Fruit fly (Drosophila melanogaster): ENCODE results near the gene Sh3beta.
A peak's percentile ranks its signal among the peaks of the same experiment; 100 is the strongest.

Gene Sh3beta

DNA sequence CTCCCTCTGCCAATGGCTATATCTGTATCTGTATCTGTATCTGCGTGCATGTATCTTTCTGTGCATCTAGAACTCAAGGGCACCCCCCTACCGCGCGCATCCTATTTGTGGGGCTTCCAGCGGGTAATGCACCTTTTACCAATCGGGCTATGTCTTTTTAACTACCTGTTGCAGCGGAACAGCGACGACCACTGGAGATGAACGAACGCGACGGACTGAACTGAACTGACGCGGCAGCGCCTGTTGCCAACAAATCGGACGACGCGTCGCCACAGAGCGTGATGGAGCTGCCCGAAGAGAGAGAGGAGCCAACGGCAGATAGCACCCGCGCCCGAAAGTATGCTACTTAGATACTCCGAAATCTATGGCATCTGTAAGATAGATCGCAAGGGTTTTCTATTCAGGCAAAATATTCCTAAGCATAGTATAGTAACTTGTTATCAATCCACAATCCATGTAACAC lies 24.1 kb downstream of the Sh3beta start, which contains the start of gene Cln7 (continued):
- TF ChIP-seq Dref (GFP tag; IDR thresholded peaks at IDR 0.05) (peak; percentile 19; the same call in 1 of the 2 replicates), CG2199 (GFP tag; IDR thresholded peaks at IDR 0.05) (peak; percentile 84; the same call in 2 of the 3 replicates), Gug (GFP tag; IDR thresholded peaks at IDR 0.05) (no peak), Taf1 (GFP tag; IDR thresholded peaks at IDR 0.05) (no peak), gsb-n (tag; optimal IDR thresholded peaks at IDR 0.05) (peak; percentile 23), bbx (GFP tag; IDR thresholded peaks at IDR 0.05; ENCODE audit: partially characterized antibody) (peak; percentile 62), CG10543 (GFP tag; optimal IDR thresholded peaks at IDR 0.05) (peak; percentile 56), CG15011 (GFP tag; optimal IDR thresholded peaks at IDR 0.05) (no peak), CG13296 (GFP tag; optimal IDR thresholded peaks at IDR 0.05) (peak; percentile 66), lbe (GFP tag; optimal IDR thresholded peaks at IDR 0.05) (peak; percentile 59), ttk (GFP tag; IDR thresholded peaks at IDR 0.05) (no peak), CG11695 (GFP tag; IDR thresholded peaks at IDR 0.05) (0 out of 3 replicates have a peak, but pooled peaks have one; percentile 17), fd64A (GFP tag; optimal IDR thresholded peaks at IDR 0.05) (peak; percentile 29), Kr (GFP tag; optimal IDR thresholded peaks at IDR 0.05) (no peak), CG32767 (GFP tag; IDR thresholded peaks at IDR 0.05) (peak; percentile 74; the same call in 1 of the 2 replicates), Dfd (GFP tag; optimal IDR thresholded peaks at IDR 0.05) (no peak), gem (tag; optimal IDR thresholded peaks at IDR 0.05) (no peak), HmgZ (tag; optimal IDR thresholded peaks at IDR 0.05) (peak; percentile 43), CG16815 (GFP tag; optimal IDR thresholded peaks at IDR 0.05) (no peak), Jarid2 (GFP tag; optimal IDR thresholded peaks at IDR 0.05) (peak; percentile 92), pita (GFP tag; optimal IDR thresholded peaks at IDR 0.05) (no peak), CG16863 (GFP tag; optimal IDR thresholded peaks at IDR 0.05) (peak; percentile 31), CG11560 (tag; IDR thresholded peaks at IDR 0.05) (no peak), lab (GFP tag; optimal IDR thresholded peaks at IDR 0.05) (peak; percentile 59), CG5180 (GFP tag; optimal IDR thresholded peaks at IDR 0.05) (peak; percentile 93), CG31441 (GFP tag; IDR thresholded peaks at IDR 0.05) (peak; percentile 38; the same call in 1 of the 2 replicates), nom (GFP tag; optimal IDR thresholded peaks at IDR 0.05) (peak; percentile 88), stc (GFP tag; IDR thresholded peaks at IDR 0.05) (peak; percentile 57; the same call in 1 of the 2 replicates), Dek (tag; optimal IDR thresholded peaks at IDR 0.05) (no peak), Hand (GFP tag; optimal IDR thresholded peaks at IDR 0.05) (peak; percentile 62), ara (GFP tag; IDR thresholded peaks at IDR 0.05) (peak; percentile 42; the same call in 1 of the 2 replicates), Side (GFP tag; optimal IDR thresholded peaks at IDR 0.05) (peak; percentile 30), Pdp1 (GFP tag; optimal IDR thresholded peaks at IDR 0.05) (peak in 1 of 2 experiments; percentile 10), exex (tag; optimal IDR thresholded peaks at IDR 0.05) (peak; percentile 43), CG10267 (tag; optimal IDR thresholded peaks at IDR 0.05) (peak; percentile 39), Sox102F (GFP tag; optimal IDR thresholded peaks at IDR 0.05) (no peak), CTCF (GFP tag; optimal IDR thresholded peaks at IDR 0.05) (peak; percentile 50), CG6272 (GFP tag; IDR thresholded peaks at IDR 0.05) (0 out of 2 replicates have a peak, but pooled peaks have one; percentile 10), HLH3B (GFP tag; IDR thresholded peaks at IDR 0.05) (peak; percentile 49; the same call in 1 of the 2 replicates), hbn (GFP tag; IDR thresholded peaks at IDR 0.05; ENCODE audit: partially characterized antibody) (no peak), bigmax (GFP tag; optimal IDR thresholded peaks at IDR 0.05) (peak; percentile 59), ro (GFP tag; IDR thresholded peaks at IDR 0.05) (no peak), tio (GFP tag; optimal IDR thresholded peaks at IDR 0.05) (no peak), Opbp (GFP tag; IDR thresholded peaks at IDR 0.05; ENCODE audit: partially characterized antibody) (peak; percentile 67; the same call in 2 of the 3 replicates), sens (GFP tag) (peak; percentile 90), CG15514 (GFP tag; optimal IDR thresholded peaks at IDR 0.05) (peak; percentile 51), CG3281 (GFP tag; optimal IDR thresholded peaks at IDR 0.05) (peak; percentile 64), CG8290 (GFP tag; optimal IDR thresholded peaks at IDR 0.05) (peak; percentile 73), CG8290 (tag; optimal IDR thresholded peaks at IDR 0.05) (peak; percentile 73 to 93), odd (GFP tag; optimal IDR thresholded peaks at IDR 0.05) (peak; percentile 49)
